Fruit fly (Drosophila melanogaster): ENCODE results near the gene foxo.

DNA sequence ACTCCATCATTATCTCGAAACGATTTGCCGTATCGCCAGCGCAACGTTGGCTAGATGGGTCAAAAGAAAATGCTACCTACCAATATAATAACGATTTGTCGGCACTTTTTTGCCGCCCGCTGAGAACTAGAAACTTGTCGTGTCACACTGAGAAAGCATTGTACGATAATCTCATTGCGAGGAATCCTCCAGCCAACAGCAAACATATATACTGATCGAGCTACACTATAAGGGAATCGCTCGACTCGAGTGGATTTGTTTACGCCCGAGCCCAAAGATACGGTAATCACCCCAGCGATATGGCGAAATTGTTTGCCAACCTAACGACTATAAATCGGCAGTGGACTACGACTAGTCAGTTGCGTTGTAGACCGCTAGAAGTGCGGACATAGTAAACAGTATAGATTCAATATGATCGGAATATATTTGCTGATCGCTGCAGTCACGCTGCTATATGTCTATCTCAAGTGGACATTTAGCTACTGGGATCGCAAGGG lies 27.8 kb upstream of the foxo start, which contains the start of gene Cyp6d5:
- TF ChIP-seq CTCF (optimal IDR thresholded peaks at IDR 0.05), result no peak
- TF ChIP-seq CG8478 (optimal IDR thresholded peaks at IDR 0.05), result no peak

Measured in S2 (cell line).